Fruit fly (Drosophila melanogaster): ENCODE results near the gene CG15147.
A peak's percentile ranks its signal among the peaks of the same experiment; 100 is the strongest.

Gene CG15147

dm6 chr2L:17603152-17603551 lies 23.0 kb downstream of the CG15147 start (continued):
- peak; percentile 98 for TF ChIP-seq CG15514 (GFP tag; optimal IDR thresholded peaks at IDR 0.05)

DNA sequence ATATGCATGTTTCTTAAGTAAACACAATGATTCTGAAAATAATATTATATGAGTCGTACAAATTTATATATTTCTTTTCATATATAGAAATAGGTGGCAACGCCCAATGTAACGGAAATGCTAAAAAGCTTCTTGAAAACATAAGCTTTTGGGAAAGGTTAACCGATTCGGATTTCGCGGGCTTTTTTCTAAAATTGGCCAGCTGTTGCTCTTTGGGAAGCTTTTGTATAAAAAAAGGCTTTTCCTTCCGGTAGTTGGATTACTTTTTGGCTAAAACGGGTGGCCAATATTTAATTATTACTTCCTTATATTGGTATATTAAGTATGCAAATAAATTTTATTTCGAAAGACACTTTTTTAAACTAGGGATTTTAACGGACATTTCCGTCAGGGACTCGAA lies 32.1 kb downstream of the CG15147 start:
- TF ChIP-seq CG8765 (GFP tag; IDR thresholded peaks at IDR 0.05) (no peak), abd-A (tag; optimal IDR thresholded peaks at IDR 0.05) (peak; percentile 2), scrt (GFP tag; optimal IDR thresholded peaks at IDR 0.05) (peak; percentile 97), crp (GFP tag; optimal IDR thresholded peaks at IDR 0.05) (peak in 1 of 2 experiments; percentile 19), E2f2 (GFP tag; IDR thresholded peaks at IDR 0.05) (peak; percentile 36; the same call in 1 of the 2 replicates), grau (tag; optimal IDR thresholded peaks at IDR 0.05) (no peak), Antp (GFP tag; optimal IDR thresholded peaks at IDR 0.05) (no peak), CTCF (GFP tag; optimal IDR thresholded peaks at IDR 0.05) (peak; percentile 45), Dp (GFP tag; optimal IDR thresholded peaks at IDR 0.05) (peak; percentile 40)

dm6 chr2L:17591960-17592359 lies 34.2 kb downstream of the CG15147 start, which contains the start of the genes Sytalpha and CG6870:
Gene Sytalpha (plus strand): TSS chr2L:17592260.
Gene CG6870 (minus strand): TSS chr2L:17592299.
- TF ChIP-seq Tbp (GFP tag; optimal IDR thresholded peaks at IDR 0.05) (no peak), Deaf1 (tag; optimal IDR thresholded peaks at IDR 0.05) (peak; percentile 66), Dll (GFP tag; IDR thresholded peaks at IDR 0.05; ENCODE audit: partially characterized antibody) (no peak), chinmo (GFP tag; IDR thresholded peaks at IDR 0.05; ENCODE audit: partially characterized antibody) (no peak), CG2120 (GFP tag; optimal IDR thresholded peaks at IDR 0.05) (no peak)

DNA sequence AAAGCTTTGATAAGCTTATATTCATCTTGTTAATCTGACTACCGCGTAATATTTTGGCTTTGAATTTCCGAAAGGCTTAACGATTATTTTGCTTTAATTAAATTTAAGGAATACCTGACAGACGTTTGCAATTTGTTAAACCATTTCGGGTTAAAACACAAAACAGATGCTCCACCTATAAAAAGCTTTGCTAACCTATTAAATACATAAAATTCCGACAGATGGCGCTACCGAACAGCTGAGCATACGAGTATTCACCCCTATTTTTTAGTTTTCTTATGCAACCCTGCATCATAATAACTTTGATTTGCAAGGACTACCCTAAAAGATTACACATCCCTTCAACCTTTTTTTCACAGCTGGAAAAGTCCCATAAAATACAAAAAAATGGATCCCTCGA lies 36.3 kb downstream of the CG15147 start:
- peak; percentile 29 for TF ChIP-seq scrt (GFP tag; optimal IDR thresholded peaks at IDR 0.05)
- TF ChIP-seq dysf (GFP tag; IDR thresholded peaks at IDR 0.05), result peak; percentile 41; the same call in 2 of the 3 replicates
- peak; percentile 21 for TF ChIP-seq CG15601 (tag; optimal IDR thresholded peaks at IDR 0.05)
- TF ChIP-seq sens (GFP tag), result peak; percentile 76
- no peak for TF ChIP-seq CG9876 (GFP tag; optimal IDR thresholded peaks at IDR 0.05)
- peak; percentile 18 for TF ChIP-seq CG13624 (GFP tag; optimal IDR thresholded peaks at IDR 0.05)
- no peak for TF ChIP-seq CG11398 (GFP tag; optimal IDR thresholded peaks at IDR 0.05)
- TF ChIP-seq bigmax (GFP tag; optimal IDR thresholded peaks at IDR 0.05), result no peak
- peak; percentile 23 for TF ChIP-seq CG1603 (tag; optimal IDR thresholded peaks at IDR 0.05)
- no peak for TF ChIP-seq Lhr (GFP tag; optimal IDR thresholded peaks at IDR 0.05)
- TF ChIP-seq dmrt99B (tag; optimal IDR thresholded peaks at IDR 0.05), result peak; percentile 42
- peak; percentile 33 for TF ChIP-seq NfI (GFP tag; optimal IDR thresholded peaks at IDR 0.05)
- TF ChIP-seq chif (GFP tag; optimal IDR thresholded peaks at IDR 0.05), result peak in 1 of 2 experiments; percentile 5
- TF ChIP-seq CG18262 (tag; optimal IDR thresholded peaks at IDR 0.05), result peak; percentile 42
- peak; percentile 18 for TF ChIP-seq CG1233 (GFP tag; optimal IDR thresholded peaks at IDR 0.05)
- no peak for TF ChIP-seq CG17328 (GFP tag; IDR thresholded peaks at IDR 0.05)
- peak; percentile 72 for TF ChIP-seq seq (GFP tag; IDR thresholded peaks at IDR 0.05)
- TF ChIP-seq CG12659 (GFP tag; optimal IDR thresholded peaks at IDR 0.05), result no peak
- peak; percentile 22 for TF ChIP-seq pzg (GFP tag; optimal IDR thresholded peaks at IDR 0.05)
- no peak for TF ChIP-seq CG7556 (GFP tag; optimal IDR thresholded peaks at IDR 0.05)
- peak; percentile 32; the same call in 1 of the 2 replicates for TF ChIP-seq ttk (GFP tag; IDR thresholded peaks at IDR 0.05)
- TF ChIP-seq CG4360 (GFP tag; IDR thresholded peaks at IDR 0.05), result no peak
- TF ChIP-seq CG4424 (GFP tag; optimal IDR thresholded peaks at IDR 0.05), result peak; percentile 3
- peak; percentile 29 for TF ChIP-seq PHDP (tag; optimal IDR thresholded peaks at IDR 0.05)
- peak; percentile 1 for TF ChIP-seq Fer1 (GFP tag; optimal IDR thresholded peaks at IDR 0.05)
- peak in 1 of 2 experiments; percentile 42 for TF ChIP-seq Pdp1 (GFP tag; optimal IDR thresholded peaks at IDR 0.05)
- TF ChIP-seq nmo (GFP tag; optimal IDR thresholded peaks at IDR 0.05), result peak; percentile 42
- TF ChIP-seq CG9932 (GFP tag; IDR thresholded peaks at IDR 0.05), result peak; percentile 28; the same call in 1 of the 2 replicates
- no peak for TF ChIP-seq gcm2 (GFP tag; optimal IDR thresholded peaks at IDR 0.05)
- peak; percentile 28 for TF ChIP-seq Nf-YC (tag; optimal IDR thresholded peaks at IDR 0.05)
- no peak for TF ChIP-seq BEAF-32 (GFP tag; optimal IDR thresholded peaks at IDR 0.05)
- TF ChIP-seq CG15514 (GFP tag; optimal IDR thresholded peaks at IDR 0.05), result no peak
